Worm (Caenorhabditis elegans) whole organism, L3 larva: ENCODE data around the gene nhr-97.

Source experiments
- nhr-11 ChIP-seq: fragments of 150-350 bp; optimal IDR thresholded peaks from 2 replicates; lab custom pipeline; 2014; ENCODE audit warnings: missing biosample characterization, missing genetic modification characterization
- unc-62 ChIP-seq: fragments of 150-350 bp; sonication (generic microtip); optimal IDR thresholded peaks from 4 replicates; lab custom pipeline; 2014; ENCODE audit warnings: missing biosample characterization, missing genetic modification reagents, missing genetic modification characterization

ce11 chrIV:9798307-9798706, 40.9 kb downstream of the nhr-97 start:
- no peak for TF ChIP-seq nhr-11
- TF ChIP-seq unc-62 = no peak
